Worm (Caenorhabditis elegans) whole organism, early embryonic: ENCODE results near the gene srz-60.

Experiments
- ama-1 ChIP-seq: fragments of 150-350 bp; optimal IDR thresholded peaks from 2 replicates; lab custom pipeline; 2014
- flt-1 ChIP-seq: fragments of 200-800 bp; sonication (Bioruptor generic); IDR thresholded peaks from 2 replicates; pipeline ENCODE4 v1.3.6; 2022; ENCODE audit warnings: missing genetic modification characterization, missing compliant biosample characterization
- hmbx-1 ChIP-seq: sonication (generic microtip); optimal IDR thresholded peaks from 2 replicates; lab custom pipeline; 2016; ENCODE audit warnings: mild to moderate bottlenecking, missing genetic modification characterization, missing compliant biosample characterization
- pes-1 ChIP-seq: fragments of 200-800 bp; sonication (Bioruptor generic); IDR thresholded peaks from 2 replicates; pipeline ENCODE4 v1.3.6; 2022; ENCODE audit warnings: missing genetic modification reagents, missing genetic modification characterization, missing compliant biosample characterization
- tbx-37 ChIP-seq: fragments of 200-800 bp; sonication (Bioruptor generic); conservative IDR thresholded peaks from 2 replicates; pipeline ENCODE4 v1.3.6; 2022; ENCODE audit warnings: missing genetic modification reagents, missing genetic modification characterization, missing compliant biosample characterization

ce11 chrIV:3444101-3444500 is 15.4 kb downstream of the srz-60 start, which contains the start of gene F09D12.2:
- TF ChIP-seq flt-1 (GFP tag; lab: Robert Waterston, UW): no peak
- no peak for TF ChIP-seq ama-1 (lab: Kevin White, UChicago)
- no peak for TF ChIP-seq hmbx-1 (tag; lab: Kevin White, UChicago)
- TF ChIP-seq pes-1 (GFP tag; lab: Robert Waterston, UW): no peak
- no peak for TF ChIP-seq tbx-37 (GFP tag; lab: Robert Waterston, UW)
